Fruit fly (Drosophila melanogaster): ENCODE data around the gene Tace.

DNA sequence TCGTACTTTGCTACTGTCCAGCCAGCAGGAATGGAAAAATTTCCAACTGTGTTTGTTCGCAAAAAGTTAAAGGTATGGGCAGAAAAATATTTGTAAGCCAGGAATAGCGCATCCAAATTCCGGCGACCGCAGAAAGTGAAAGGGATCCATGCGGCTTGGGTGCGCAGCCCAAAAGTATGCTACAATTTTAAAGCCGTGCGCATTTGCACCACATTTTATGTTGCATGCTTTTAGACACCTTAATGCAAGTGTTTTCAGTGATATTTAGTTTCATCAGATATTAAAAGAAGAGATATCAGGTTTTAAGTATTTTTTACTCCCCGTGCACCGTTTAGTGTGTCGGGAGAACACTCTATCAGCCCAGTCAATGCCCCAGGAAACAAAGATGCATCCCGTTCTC is 37.2 kb upstream of the Tace start:
- TF ChIP-seq psq (optimal IDR thresholded peaks at IDR 0.05) (no peak), Sin3A (optimal IDR thresholded peaks at IDR 0.05) (no peak), h (optimal IDR thresholded peaks at IDR 0.05) (no peak)

Data from Kc167 (cell line).